Worm (Caenorhabditis elegans) whole organism, L3 larva: Measurements from ENCODE around the gene fut-6.

Experiments
- ceh-16 ChIP-seq: sonication (generic microtip); optimal IDR thresholded peaks from 2 replicates; lab custom pipeline; 2017; ENCODE audit warnings: missing biosample characterization, missing genetic modification characterization
- ceh-28 ChIP-seq: fragments of 150-350 bp; optimal IDR thresholded peaks from 2 replicates; lab custom pipeline; 2014; ENCODE audit warnings: missing biosample characterization, missing genetic modification reagents, missing genetic modification characterization
- elt-2 ChIP-seq: sonication (generic microtip); optimal IDR thresholded peaks from 2 replicates; lab custom pipeline; 2016; ENCODE audit warnings: missing genetic modification reagents, mild to moderate bottlenecking, missing genetic modification characterization, missing compliant biosample characterization
- eor-1 ChIP-seq, 2 experiments: fragments of 150-350 bp; optimal IDR thresholded peaks; 2 replicates each; lab custom pipeline; 2014 to 2018; ENCODE audit warnings: missing biosample characterization in 2 of 2, missing genetic modification characterization in 2 of 2
- fkh-2 ChIP-seq: fragments of 150-350 bp; optimal IDR thresholded peaks from 2 replicates; lab custom pipeline; 2014; ENCODE audit warnings: missing biosample characterization, missing genetic modification reagents, missing genetic modification characterization
- fos-1 ChIP-seq: fragments of 150-350 bp; optimal IDR thresholded peaks from 2 replicates; lab custom pipeline; 2014; ENCODE audit warnings: missing biosample characterization, missing genetic modification characterization
- hmg-11 ChIP-seq: sonication (generic microtip); optimal IDR thresholded peaks from 2 replicates; lab custom pipeline; 2016; ENCODE audit warnings: missing genetic modification characterization, missing compliant biosample characterization
- jun-1 ChIP-seq: fragments of 150-350 bp; optimal IDR thresholded peaks from 2 replicates; lab custom pipeline; 2014; ENCODE audit warnings: missing biosample characterization, missing genetic modification reagents, missing genetic modification characterization
- lin-39 ChIP-seq: fragments of 150-350 bp; optimal IDR thresholded peaks from 2 replicates; lab custom pipeline; 2018; ENCODE audit warnings: missing biosample characterization, missing genetic modification reagents, missing genetic modification characterization
- nhr-23 ChIP-seq: fragments of 150-350 bp; optimal IDR thresholded peaks from 2 replicates; lab custom pipeline; 2014; ENCODE audit warnings: missing biosample characterization, missing genetic modification reagents, missing genetic modification characterization
- nhr-28 ChIP-seq: fragments of 150-350 bp; optimal IDR thresholded peaks from 2 replicates; lab custom pipeline; 2014; ENCODE audit warnings: missing biosample characterization, missing genetic modification characterization
- pha-4 ChIP-seq: fragments of 150-350 bp; optimal IDR thresholded peaks from 2 replicates; lab custom pipeline; 2014; ENCODE audit warnings: missing biosample characterization, missing genetic modification reagents, missing genetic modification characterization
- pqm-1 ChIP-seq: fragments of 150-350 bp; optimal IDR thresholded peaks from 2 replicates; lab custom pipeline; 2017; ENCODE audit warnings: missing biosample characterization, missing genetic modification characterization, inconsistent platforms
- skn-1 ChIP-seq: fragments of 150-350 bp; optimal IDR thresholded peaks from 2 replicates; lab custom pipeline; 2014; ENCODE audit warnings: missing biosample characterization, missing genetic modification characterization
- zag-1 ChIP-seq: fragments of 150-350 bp; optimal IDR thresholded peaks from 2 replicates; lab custom pipeline; 2014; ENCODE audit warnings: missing biosample characterization, missing genetic modification characterization
- ztf-11 ChIP-seq: fragments of 150-350 bp; optimal IDR thresholded peaks from 2 replicates; lab custom pipeline; 2014; ENCODE audit warnings: missing biosample characterization, missing genetic modification characterization
- ztf-4 ChIP-seq: fragments of 150-350 bp; optimal IDR thresholded peaks from 2 replicates; lab custom pipeline; 2014; ENCODE audit warnings: missing biosample characterization, missing genetic modification characterization

fut-6 gene

DNA sequence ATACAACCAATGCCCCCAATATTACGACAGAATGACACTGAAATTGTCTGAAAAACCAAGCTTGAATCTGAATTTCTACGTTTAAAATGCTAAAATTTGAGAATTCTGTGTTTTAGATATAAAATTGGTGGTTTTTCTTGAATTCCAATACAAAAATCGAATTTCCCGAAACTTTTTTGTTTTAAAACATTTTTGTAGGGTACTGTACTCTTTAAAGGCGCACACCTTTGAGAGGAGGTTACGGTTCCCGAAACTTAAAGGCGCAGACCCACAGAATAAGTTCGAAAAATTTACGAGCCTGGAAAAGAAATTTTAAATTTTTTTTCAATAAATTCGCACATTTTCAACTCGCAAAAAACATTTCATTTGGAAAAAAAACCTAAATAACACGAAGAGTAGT, 51.1 kb downstream of the fut-6 start:
- TF ChIP-seq zag-1 (tag; lab: Kevin White, UChicago) (no peak), eor-1 (tag; optimal IDR thresholded peaks at IDR 0.05; lab: Kevin White, UChicago) (no peak), nhr-23 (tag; lab: Kevin White, UChicago) (no peak), ceh-16 (no peak), lin-39 (tag; lab: Kevin White, UChicago) (no peak), pqm-1 (tag; lab: Kevin White, UChicago) (no peak), ztf-4 (tag; lab: Kevin White, UChicago) (no peak), ceh-28 (no peak), ztf-11 (tag; lab: Kevin White, UChicago) (no peak), fos-1 (tag; lab: Kevin White, UChicago) (no peak), fkh-2 (tag; lab: Kevin White, UChicago) (no peak)

DNA sequence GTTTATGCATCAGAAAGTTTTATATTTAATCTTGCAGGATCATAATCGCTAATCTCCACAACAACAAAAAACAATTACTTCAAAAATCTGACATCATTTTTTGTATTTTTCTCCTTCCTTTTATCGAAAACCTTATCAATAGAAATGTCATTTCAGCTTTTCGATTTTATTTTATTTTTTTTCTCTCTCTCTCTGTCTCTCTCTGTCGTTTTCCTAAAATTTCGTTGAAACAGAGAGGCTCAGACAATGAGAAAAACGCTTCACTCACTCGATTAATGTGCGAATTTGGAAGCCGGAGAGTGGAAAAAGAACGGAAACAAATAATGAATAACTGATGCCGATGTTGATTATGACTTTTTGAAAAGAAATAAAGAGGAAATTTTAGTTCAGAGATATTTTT, 51.6 kb downstream of the fut-6 start:
- peak; percentile 50 for TF ChIP-seq jun-1
- peak; percentile 54 for TF ChIP-seq pha-4 (tag; lab: Kevin White, UChicago)
- no peak for TF ChIP-seq hmg-11 (tag; lab: Kevin White, UChicago)
- peak; percentile 93 for TF ChIP-seq elt-2 (tag; lab: Kevin White, UChicago)
- TF ChIP-seq ceh-28 = peak; percentile 31
- no peak for TF ChIP-seq skn-1
- peak; percentile 97 for TF ChIP-seq pqm-1 (tag; lab: Kevin White, UChicago)
- no peak for TF ChIP-seq nhr-28 (tag; lab: Kevin White, UChicago)
- TF ChIP-seq, all 47 proteins: peak for 5
